Fruit fly (Drosophila melanogaster): Measurements from ENCODE around the gene CG4230.

DNA sequence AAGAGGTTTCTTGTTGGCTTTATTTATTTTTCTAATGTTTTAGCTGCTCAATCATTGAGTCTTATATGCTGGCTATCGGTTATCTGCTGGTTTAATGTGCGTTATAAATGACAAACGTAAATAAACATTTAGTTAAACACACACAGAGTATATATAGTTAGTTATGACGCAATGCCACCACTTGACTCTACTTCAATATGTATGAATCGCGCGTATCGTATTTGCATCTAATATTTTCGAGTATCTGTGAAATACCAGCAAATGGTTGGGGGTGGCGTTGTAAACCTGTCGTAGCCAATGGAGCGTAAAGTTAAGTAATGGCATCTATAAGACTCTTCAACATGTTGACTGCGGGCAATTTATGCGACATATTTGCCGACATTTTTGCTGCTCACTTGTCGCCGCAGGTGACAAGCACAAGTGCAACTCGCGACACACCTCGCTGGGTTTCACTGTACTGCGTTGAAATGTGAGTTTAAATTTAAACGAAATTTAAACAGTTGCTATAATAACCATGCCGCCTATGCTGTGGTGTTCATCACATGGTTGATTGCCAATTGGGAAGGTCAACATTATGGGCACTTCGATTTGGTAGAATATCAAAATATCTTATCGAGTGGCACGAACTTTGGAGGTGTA is 17.6 kb downstream of the CG4230 start:
- TF ChIP-seq achi (GFP tag; optimal IDR thresholded peaks at IDR 0.05) (no peak), CG6792 (GFP tag; optimal IDR thresholded peaks at IDR 0.05) (no peak), ss (GFP tag; optimal IDR thresholded peaks at IDR 0.05) (no peak), CG8632 (GFP tag; optimal IDR thresholded peaks at IDR 0.05) (no peak), Met (GFP tag; optimal IDR thresholded peaks at IDR 0.05) (no peak), CG9139 (GFP tag; optimal IDR thresholded peaks at IDR 0.05) (no peak), CG11902 (GFP tag; optimal IDR thresholded peaks at IDR 0.05) (no peak), CG6808 (GFP tag; optimal IDR thresholded peaks at IDR 0.05) (no peak), Sox15 (GFP tag; optimal IDR thresholded peaks at IDR 0.05) (no peak), salr (GFP tag; optimal IDR thresholded peaks at IDR 0.05) (no peak), CG34406 (GFP tag; optimal IDR thresholded peaks at IDR 0.05) (no peak), Hr39 (GFP tag; optimal IDR thresholded peaks at IDR 0.05) (no peak)
